Fruit fly (Drosophila melanogaster) whole organism: ENCODE results near the gene CG32295.

Experiments used
- CG8478 ChIP-seq: fragments of >200 bp; optimal IDR thresholded peaks from 2 replicates; lab custom pipeline; 2018; ENCODE audit warnings: inconsistent platforms
- Dll ChIP-seq: fragments of >200 bp; optimal IDR thresholded peaks from 2 replicates; lab custom pipeline; 2017
- pan ChIP-seq: fragments of >200 bp; optimal IDR thresholded peaks from 2 replicates; lab custom pipeline; 2017
- psq ChIP-seq: fragments of >200 bp; optimal IDR thresholded peaks from 2 replicates; lab custom pipeline; 2017
- usp ChIP-seq: fragments of >200 bp; optimal IDR thresholded peaks from 2 replicates; lab custom pipeline; 2017; ENCODE audit warnings: missing biosample characterization, missing genetic modification characterization, mixed read lengths

DNA sequence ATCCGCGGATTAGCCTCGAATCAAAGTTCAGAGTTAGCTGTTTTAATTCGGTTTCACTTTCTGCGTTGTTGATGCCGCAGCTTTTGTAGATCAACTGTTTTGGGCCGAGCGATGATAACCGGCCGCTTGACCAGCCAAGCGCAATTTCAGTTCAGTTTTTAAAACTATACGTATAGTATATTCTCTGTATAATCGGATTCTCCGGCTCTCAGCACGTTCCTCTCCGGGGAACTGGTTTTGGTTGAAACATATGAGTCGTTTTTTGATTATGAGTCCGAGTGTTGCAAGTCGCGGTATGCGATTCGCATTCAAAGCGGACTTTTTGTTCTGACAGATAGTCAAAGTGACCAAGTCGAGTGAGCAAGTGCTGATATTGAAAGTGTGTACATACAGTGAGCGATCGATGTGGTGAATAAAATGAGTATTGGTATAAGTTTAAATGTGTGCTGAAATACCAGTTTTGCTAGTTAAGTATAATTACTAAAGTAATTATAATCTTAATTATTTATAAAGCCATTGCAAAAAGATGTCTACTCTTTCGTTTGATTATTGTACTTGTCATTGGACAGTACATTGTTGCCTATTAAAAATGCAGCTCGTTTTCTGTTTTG, 48.3 kb downstream of the CG32295 start, which contains the start of gene Cyp4d20:
- no peak for TF ChIP-seq CG8478
- TF ChIP-seq psq (lab: Kevin White, UChicago), result no peak
- TF ChIP-seq Dll (lab: Kevin White, UChicago), result no peak
- no peak for TF ChIP-seq pan
- TF ChIP-seq usp, result no peak
